Worm (Caenorhabditis elegans) whole organism, L1 larva: Measurements from ENCODE around the gene F59E12.8.

ENCODE experiments used
- C04F5.9 ChIP-seq: sonication (generic microtip); optimal IDR thresholded peaks from 2 replicates; lab custom pipeline; 2016; ENCODE audit warnings: missing genetic modification characterization, missing compliant biosample characterization
- C16A3.4 ChIP-seq: fragments of 150-350 bp; optimal IDR thresholded peaks from 2 replicates; lab custom pipeline; 2014; ENCODE audit warnings: missing biosample characterization, missing genetic modification characterization
- C34B4.2 ChIP-seq: sonication (generic microtip); optimal IDR thresholded peaks from 2 replicates; lab custom pipeline; 2017; ENCODE audit warnings: mild to moderate bottlenecking, missing genetic modification characterization, missing compliant biosample characterization
- F16B12.6 ChIP-seq: fragments of 150-350 bp; optimal IDR thresholded peaks from 2 replicates; lab custom pipeline; 2014; ENCODE audit warnings: missing biosample characterization, missing genetic modification characterization
- Y116A8C.19 ChIP-seq: sonication (generic microtip); optimal IDR thresholded peaks from 2 replicates; lab custom pipeline; 2016; ENCODE audit warnings: missing compliant biosample characterization, missing genetic modification characterization, borderline replicate concordance
- aha-1 ChIP-seq: fragments of 150-350 bp; optimal IDR thresholded peaks from 2 replicates; lab custom pipeline; 2014; ENCODE audit warnings: missing biosample characterization, missing genetic modification characterization
- aly-2 ChIP-seq: fragments of 150-350 bp; optimal IDR thresholded peaks from 2 replicates; lab custom pipeline; 2014; ENCODE audit warnings: missing biosample characterization, missing genetic modification characterization
- blmp-1 ChIP-seq: fragments of 150-350 bp; optimal IDR thresholded peaks from 2 replicates; lab custom pipeline; 2014; ENCODE audit warnings: missing biosample characterization, missing genetic modification characterization
- ceh-63 ChIP-seq: fragments of 200-800 bp; sonication (Bioruptor generic); optimal IDR thresholded peaks from 2 replicates; lab custom pipeline; 2018; ENCODE audit warnings: mild to moderate bottlenecking, missing genetic modification characterization, missing compliant biosample characterization
- ceh-82 ChIP-seq, 3 experiments: fragments of 150-350 bp in 1 of 3; sonication (generic microtip) in 2 of 3; optimal IDR thresholded peaks; 2 replicates each; lab custom pipeline; 2014 to 2017; ENCODE audit warnings: missing biosample characterization in 3 of 3, missing genetic modification characterization in 3 of 3
- ceh-88 ChIP-seq: fragments of 200-800 bp; sonication (Bioruptor generic); IDR thresholded peaks from 2 replicates; pipeline ENCODE4 v1.3.6; 2022; ENCODE audit warnings: missing genetic modification characterization, missing compliant biosample characterization
- efl-3 ChIP-seq: fragments of 200-800 bp; sonication (Bioruptor generic); optimal IDR thresholded peaks from 2 replicates; lab custom pipeline; 2018; ENCODE audit warnings: mild to moderate bottlenecking, missing genetic modification characterization, missing compliant biosample characterization
- egl-27 ChIP-seq, 2 experiments: fragments of 150-350 bp in 1 of 2; sonication (generic microtip); optimal IDR thresholded peaks; 3 replicates each; lab custom pipeline; 2017 to 2018; ENCODE audit warnings: missing biosample characterization in 2 of 2, missing genetic modification characterization in 2 of 2, missing genetic modification reagents in 2 of 2
- elt-2 ChIP-seq: sonication (generic microtip); optimal IDR thresholded peaks from 2 replicates; lab custom pipeline; 2016; ENCODE audit warnings: missing genetic modification characterization, mild to moderate bottlenecking, inconsistent platforms, missing compliant biosample characterization, missing genetic modification reagents
- elt-3 ChIP-seq, 6 experiments: fragments of 150-350 bp in 1 of 6; sonication (generic microtip); optimal IDR thresholded peaks; 2 replicates each; lab custom pipeline; 2017 to 2018; ENCODE audit warnings: missing biosample characterization in 6 of 6, missing genetic modification characterization in 6 of 6, inconsistent platforms in 1 of 6
- ets-5 ChIP-seq: fragments of 200-800 bp; sonication (Bioruptor generic); IDR thresholded peaks from 2 replicates; pipeline ENCODE4 v1.3.6; 2022; ENCODE audit warnings: missing genetic modification characterization, missing compliant biosample characterization
- fkh-10 ChIP-seq: sonication (generic microtip); optimal IDR thresholded peaks from 2 replicates; lab custom pipeline; 2017; ENCODE audit warnings: missing biosample characterization, missing genetic modification reagents, missing genetic modification characterization
- fkh-4 ChIP-seq: sonication (generic microtip); optimal IDR thresholded peaks from 2 replicates; lab custom pipeline; 2016; ENCODE audit warnings: missing compliant biosample characterization, missing genetic modification characterization, borderline replicate concordance
- fos-1 ChIP-seq: fragments of 150-350 bp; optimal IDR thresholded peaks from 2 replicates; lab custom pipeline; 2014; ENCODE audit warnings: missing biosample characterization, missing genetic modification characterization
- hlh-17 ChIP-seq: fragments of 200-800 bp; sonication (Bioruptor generic); optimal IDR thresholded peaks from 2 replicates; lab custom pipeline; 2018; ENCODE audit warnings: missing genetic modification characterization, mild to moderate bottlenecking, missing compliant biosample characterization, moderate library complexity, borderline replicate concordance
- hlh-4 ChIP-seq: sonication (generic microtip); optimal IDR thresholded peaks from 2 replicates; lab custom pipeline; 2016; ENCODE audit warnings: mild to moderate bottlenecking, missing genetic modification characterization, missing compliant biosample characterization
- hpl-2 ChIP-seq: fragments of 150-350 bp; optimal IDR thresholded peaks from 2 replicates; lab custom pipeline; 2014; ENCODE audit warnings: missing biosample characterization, missing genetic modification reagents, missing genetic modification characterization
- irx-1 ChIP-seq: sonication (generic microtip); optimal IDR thresholded peaks from 2 replicates; lab custom pipeline; 2016; ENCODE audit warnings: missing genetic modification characterization, missing compliant biosample characterization
- isw-1 ChIP-seq: fragments of 200-800 bp; sonication (Bioruptor generic); IDR thresholded peaks from 2 replicates; pipeline ENCODE4 v1.3.6; 2022; ENCODE audit warnings: missing genetic modification characterization, missing compliant biosample characterization
- lin-15B ChIP-seq: fragments of 150-350 bp; sonication (generic microtip); optimal IDR thresholded peaks from 3 replicates; lab custom pipeline; 2014; ENCODE audit warnings: missing biosample characterization, missing genetic modification characterization
- lsy-2 ChIP-seq, 2 experiments: fragments of 150-350 bp; optimal IDR thresholded peaks; 2 replicates each; lab custom pipeline; 2014; ENCODE audit warnings: missing biosample characterization in 2 of 2, missing genetic modification characterization in 2 of 2
- mab-9 ChIP-seq: fragments of 200-800 bp; sonication (Bioruptor generic); IDR thresholded peaks from 2 replicates; pipeline ENCODE4 v1.3.6; 2022; ENCODE audit warnings: missing genetic modification reagents, missing genetic modification characterization, missing compliant biosample characterization
- mef-2 ChIP-seq: fragments of 150-350 bp; optimal IDR thresholded peaks from 2 replicates; lab custom pipeline; 2014; ENCODE audit warnings: missing biosample characterization, missing genetic modification characterization
- mep-1 ChIP-seq: fragments of 150-350 bp; optimal IDR thresholded peaks from 2 replicates; lab custom pipeline; 2014; ENCODE audit warnings: missing biosample characterization, missing genetic modification characterization
- nhr-19 ChIP-seq: fragments of 200-800 bp; sonication (Bioruptor generic); conservative IDR thresholded peaks from 2 replicates; pipeline ENCODE4 v1.3.6; 2022; ENCODE audit warnings: missing genetic modification characterization, missing compliant biosample characterization
- nhr-237 ChIP-seq: fragments of 150-350 bp; optimal IDR thresholded peaks from 2 replicates; lab custom pipeline; 2014; ENCODE audit warnings: missing biosample characterization, missing genetic modification characterization
- nhr-28 ChIP-seq: fragments of 150-350 bp; optimal IDR thresholded peaks from 2 replicates; lab custom pipeline; 2014; ENCODE audit warnings: missing biosample characterization, missing genetic modification characterization
- nhr-76 ChIP-seq: sonication (generic microtip); optimal IDR thresholded peaks from 2 replicates; lab custom pipeline; 2017; ENCODE audit warnings: missing biosample characterization, missing genetic modification characterization
- nhr-77 ChIP-seq: fragments of 150-350 bp; optimal IDR thresholded peaks from 2 replicates; lab custom pipeline; 2014; ENCODE audit warnings: missing biosample characterization, missing genetic modification characterization
- nhr-90 ChIP-seq: sonication (generic microtip); optimal IDR thresholded peaks from 2 replicates; lab custom pipeline; 2016; ENCODE audit warnings: mild to moderate bottlenecking, missing genetic modification characterization, missing compliant biosample characterization; ENCODE audit not compliant: poor library complexity
- pax-3 ChIP-seq: fragments of 200-800 bp; sonication (Bioruptor generic); optimal IDR thresholded peaks from 2 replicates; lab custom pipeline; 2018; ENCODE audit warnings: mild to moderate bottlenecking, missing genetic modification characterization, moderate library complexity, missing compliant biosample characterization
- pqm-1 ChIP-seq: sonication (generic microtip); optimal IDR thresholded peaks from 3 replicates; lab custom pipeline; 2017; ENCODE audit warnings: missing biosample characterization, missing genetic modification characterization
- rnt-1 ChIP-seq: sonication (generic microtip); optimal IDR thresholded peaks from 2 replicates; lab custom pipeline; 2016; ENCODE audit warnings: mild to moderate bottlenecking, missing genetic modification characterization, moderate library complexity, missing compliant biosample characterization
- snpc-4 ChIP-seq: fragments of 150-350 bp; optimal IDR thresholded peaks from 2 replicates; lab custom pipeline; 2014; ENCODE audit warnings: missing biosample characterization, missing genetic modification characterization
- sox-4 ChIP-seq: sonication (generic microtip); optimal IDR thresholded peaks from 2 replicates; lab custom pipeline; 2016; ENCODE audit warnings: missing genetic modification characterization, missing compliant biosample characterization
- sup-37 ChIP-seq: fragments of 200-800 bp; sonication (Bioruptor generic); optimal IDR thresholded peaks from 2 replicates; lab custom pipeline; 2018; ENCODE audit warnings: mild to moderate bottlenecking, missing genetic modification characterization, missing compliant biosample characterization
- swsn-7 ChIP-seq: sonication (generic microtip); optimal IDR thresholded peaks from 2 replicates; lab custom pipeline; 2016; ENCODE audit warnings: missing genetic modification characterization, missing compliant biosample characterization
- unc-130 ChIP-seq: fragments of 150-350 bp; optimal IDR thresholded peaks from 2 replicates; lab custom pipeline; 2017; ENCODE audit warnings: missing biosample characterization, missing genetic modification characterization, inconsistent platforms
- unc-30 ChIP-seq: sonication (generic microtip); optimal IDR thresholded peaks from 2 replicates; lab custom pipeline; 2017; ENCODE audit warnings: missing biosample characterization, missing genetic modification characterization
- unc-86 ChIP-seq: sonication (generic microtip); optimal IDR thresholded peaks from 2 replicates; lab custom pipeline; 2016; ENCODE audit warnings: missing genetic modification characterization, missing compliant biosample characterization
- zip-4 ChIP-seq: fragments of 200-800 bp; sonication (Bioruptor generic); optimal IDR thresholded peaks from 2 replicates; lab custom pipeline; 2018; ENCODE audit warnings: mild to moderate bottlenecking, missing genetic modification characterization, moderate library complexity, missing compliant biosample characterization
- ztf-4 ChIP-seq: fragments of 150-350 bp; optimal IDR thresholded peaks from 2 replicates; lab custom pipeline; 2014; ENCODE audit warnings: missing biosample characterization, missing genetic modification characterization

F59E12.8 gene

ce11 chrII:5660736-5661734 lies 24.3 kb upstream of the F59E12.8 start, which contains the start of the genes ift-43 and mdt-26 (continued):
- no peak for TF ChIP-seq mef-2 (tag; lab: Kevin White, UChicago)
- no peak for TF ChIP-seq egl-27 (tag; optimal IDR thresholded peaks at IDR 0.05; lab: Kevin White, UChicago)
- TF ChIP-seq zip-4 (GFP tag; lab: Kevin White, UChicago) = peak; percentile 77
- TF ChIP-seq ceh-82 (tag; optimal IDR thresholded peaks at IDR 0.05; lab: Kevin White, UChicago) = peak; percentile 17 to 89 (median 77)
- TF ChIP-seq nhr-90 (tag; lab: Kevin White, UChicago) = peak; percentile 88
- peak; percentile 83 to 90 for TF ChIP-seq lsy-2 (tag; optimal IDR thresholded peaks at IDR 0.05; lab: Kevin White, UChicago)
- peak; percentile 56 for TF ChIP-seq C04F5.9 (tag; lab: Kevin White, UChicago)
- TF ChIP-seq rnt-1 (tag; lab: Kevin White, UChicago) = peak; percentile 78
- peak; percentile 73 for TF ChIP-seq ztf-4 (tag; lab: Kevin White, UChicago)
- no peak for TF ChIP-seq pqm-1 (tag; lab: Kevin White, UChicago)
- peak; percentile 76 for TF ChIP-seq fkh-10 (GFP tag; lab: Kevin White, UChicago)
- TF ChIP-seq unc-130 (tag; lab: Kevin White, UChicago) = no peak
- TF ChIP-seq unc-30 (tag; lab: Kevin White, UChicago) = no peak
- peak; percentile 58 for TF ChIP-seq snpc-4 (tag; lab: Kevin White, UChicago)
- TF ChIP-seq fkh-4 (tag; lab: Kevin White, UChicago) = peak; percentile 28
- TF ChIP-seq aly-2 (tag; lab: Kevin White, UChicago) = peak; percentile 44
- peak; percentile 2 for TF ChIP-seq aha-1 (tag; lab: Kevin White, UChicago)
- TF ChIP-seq hlh-17 = peak; percentile 54
- peak; percentile 15 for TF ChIP-seq ceh-63
- TF ChIP-seq irx-1 (tag; lab: Kevin White, UChicago) = peak; percentile 87
- peak; percentile 89 for TF ChIP-seq isw-1 (GFP tag; lab: Robert Waterston, UW)
- TF ChIP-seq lin-15B (tag; lab: Kevin White, UChicago) = peak; percentile 67
- TF ChIP-seq hpl-2 (GFP tag; lab: Kevin White, UChicago) = peak; percentile 49
- peak; percentile 53 for TF ChIP-seq pax-3 (tag; lab: Kevin White, UChicago)
- peak; percentile 20 for TF ChIP-seq hlh-4
- TF ChIP-seq blmp-1 (tag; lab: Kevin White, UChicago) = peak; percentile 44
- peak; percentile 14 for TF ChIP-seq C34B4.2 (tag; lab: Kevin White, UChicago)
- TF ChIP-seq mab-9 (GFP tag; lab: Robert Waterston, UW) = peak; percentile 80
- TF ChIP-seq swsn-7 = peak; percentile 93
- peak; percentile 57 for TF ChIP-seq elt-2 (tag; lab: Kevin White, UChicago)
- TF ChIP-seq nhr-237 = peak; percentile 74
- peak; percentile 71 for TF ChIP-seq ceh-88 (GFP tag; lab: Robert Waterston, UW)
- TF ChIP-seq elt-3 (tag; optimal IDR thresholded peaks at IDR 0.05; lab: Kevin White, UChicago) = peak in 2 of 6 experiments; percentile 57 to 58
- TF ChIP-seq C16A3.4 (tag; lab: Kevin White, UChicago) = peak; percentile 76
- TF ChIP-seq ets-5 (GFP tag; lab: Robert Waterston, UW) = no peak
- peak; percentile 74 for TF ChIP-seq mep-1 (tag; lab: Kevin White, UChicago)
- TF ChIP-seq Y116A8C.19 (tag; lab: Kevin White, UChicago) = no peak
- peak; percentile 82 for TF ChIP-seq sup-37 (GFP tag; lab: Kevin White, UChicago)
- TF ChIP-seq sox-4 (tag; lab: Kevin White, UChicago) = peak; percentile 77
- TF ChIP-seq unc-86 (tag; lab: Kevin White, UChicago) = peak; percentile 88
- peak; percentile 74 for TF ChIP-seq efl-3 (GFP tag; lab: Kevin White, UChicago)
- peak; percentile 48 for TF ChIP-seq F16B12.6
- peak; percentile 44 for TF ChIP-seq nhr-76
- TF ChIP-seq nhr-77 = peak; percentile 66
- TF ChIP-seq fos-1 (tag; lab: Kevin White, UChicago) = no peak
- TF ChIP-seq nhr-28 (tag; lab: Kevin White, UChicago) = no peak
- peak; percentile 81 for TF ChIP-seq nhr-19 (GFP tag; lab: Robert Waterston, UW)
- TF ChIP-seq, all 84 proteins: peak for 64
